Worm (Caenorhabditis elegans): ENCODE measurements around the gene dld-1.

ce11 chrIV:14466837-14467236, 2.5 kb downstream of the dld-1 start:
- no peak for TF ChIP-seq zag-1 (tag; optimal IDR thresholded peaks at IDR 0.05)
- no peak for TF ChIP-seq lin-39 (tag; optimal IDR thresholded peaks at IDR 0.05)
- no peak for TF ChIP-seq nhr-77 (tag; optimal IDR thresholded peaks at IDR 0.05)
- TF ChIP-seq php-3 (GFP tag; IDR thresholded peaks at IDR 0.05) = no peak
- TF ChIP-seq madf-5 (GFP tag; IDR thresholded peaks at IDR 0.05) = no peak
- no peak for TF ChIP-seq nhr-11 (tag; optimal IDR thresholded peaks at IDR 0.05)
- no peak for TF ChIP-seq aly-2 (tag; optimal IDR thresholded peaks at IDR 0.05)
- no peak for TF ChIP-seq T20F7.1 (GFP tag; optimal IDR thresholded peaks at IDR 0.05)
- no peak for TF ChIP-seq nhr-10 (tag; optimal IDR thresholded peaks at IDR 0.05)
- TF ChIP-seq set-16 (GFP tag; IDR thresholded peaks at IDR 0.05) = no peak
- no peak for TF ChIP-seq snpc-4 (tag; optimal IDR thresholded peaks at IDR 0.05)
- TF ChIP-seq nhr-42 (GFP tag; IDR thresholded peaks at IDR 0.05) = no peak
